Worm (Caenorhabditis elegans) whole organism, L4/young adult: Measurements from ENCODE around the gene CD4.11.

Experiments
- W03F9.2 ChIP-seq: fragments of 150-350 bp; optimal IDR thresholded peaks from 2 replicates; lab custom pipeline; 2014; ENCODE audit warnings: missing biosample characterization, missing genetic modification characterization
- him-1 ChIP-seq: sonication (generic microtip); optimal IDR thresholded peaks from 2 replicates; lab custom pipeline; 2016; ENCODE audit warnings: missing genotype, missing genetic modification reagents, missing genetic modification characterization, missing compliant biosample characterization

- TF ChIP-seq him-1 (tag; lab: Kevin White, UChicago) (no peak), W03F9.2 (no peak)
Observed at ce11 chrV:5601263-5601662, 16.3 kb downstream of the CD4.11 start, which contains the start of gene CD4.8.
